Fruit fly (Drosophila melanogaster): ENCODE measurements around the gene PH4alphaEFB.

dm6 chr3R:30455817-30456544, 9.9 kb upstream of the PH4alphaEFB start, which contains the start of gene aralar1:
- TF ChIP-seq Myc (optimal IDR thresholded peaks at IDR 0.05) (no peak), Sin3A (optimal IDR thresholded peaks at IDR 0.05) (no peak), insv (optimal IDR thresholded peaks at IDR 0.05) (no peak), psq (optimal IDR thresholded peaks at IDR 0.05) (no peak), ttk (optimal IDR thresholded peaks at IDR 0.05) (no peak)

Measured in Kc167 (cell line).